Fruit fly (Drosophila melanogaster) whole organism, embryonic: ENCODE results near the gene CheB38b.
A peak's percentile ranks its signal among the peaks of the same experiment; 100 is the strongest.

Experiments
- Antp ChIP-seq: fragments of 200-800 bp; sonication (Bioruptor generic); optimal IDR thresholded peaks from 3 replicates; lab custom pipeline; 2016; ENCODE audit warnings: missing biosample characterization, missing genetic modification characterization
- Blimp-1 ChIP-seq: fragments of 200-800 bp; sonication (Bioruptor generic); optimal IDR thresholded peaks from 3 replicates; lab custom pipeline; 2018; ENCODE audit warnings: missing biosample characterization, missing genetic modification characterization, mild to moderate bottlenecking, moderate library complexity, missing genetic modification reagents
- CG10565 ChIP-seq: fragments of 200-800 bp; sonication (Bioruptor generic); optimal IDR thresholded peaks from 3 replicates; lab custom pipeline; 2016; ENCODE audit warnings: missing biosample characterization, mild to moderate bottlenecking, missing genetic modification characterization
- CG11695 ChIP-seq: fragments of 200-800 bp; sonication (Bioruptor generic); IDR thresholded peaks from 3 replicates; pipeline ENCODE4 v1.3.6; 2022; ENCODE audit warnings: missing biosample characterization, missing genetic modification characterization
- CG12219 ChIP-seq: fragments of 200-800 bp; sonication (Bioruptor generic); optimal IDR thresholded peaks from 3 replicates; lab custom pipeline; 2018; ENCODE audit warnings: missing biosample characterization, mild to moderate bottlenecking, missing genetic modification characterization
- CG13424 ChIP-seq: fragments of 200-800 bp; sonication (Bioruptor generic); optimal IDR thresholded peaks from 2 replicates; lab custom pipeline; 2019; ENCODE audit warnings: missing biosample characterization, mild to moderate bottlenecking, missing genetic modification characterization, moderate library complexity
- CG14014 ChIP-seq: fragments of 200-800 bp; sonication (Bioruptor generic); IDR thresholded peaks from 2 replicates; pipeline ENCODE4 v1.3.6; 2022; ENCODE audit warnings: missing biosample characterization, missing genetic modification characterization
- CG14860 ChIP-seq: fragments of 200-800 bp; sonication (Bioruptor generic); IDR thresholded peaks from 3 replicates; pipeline ENCODE4 v1.3.6; 2022; ENCODE audit warnings: missing biosample characterization, missing genetic modification characterization; ENCODE audit not compliant: partially characterized antibody
- CG15601 ChIP-seq: fragments of 200-800 bp; sonication (Bioruptor generic); optimal IDR thresholded peaks from 3 replicates; lab custom pipeline; 2019; ENCODE audit warnings: missing biosample characterization, mild to moderate bottlenecking, missing genetic modification characterization, moderate library complexity
- CG34376 ChIP-seq: fragments of 200-800 bp; sonication (Bioruptor generic); optimal IDR thresholded peaks from 2 replicates; lab custom pipeline; 2018; ENCODE audit warnings: missing biosample characterization, mild to moderate bottlenecking, missing genetic modification characterization
- CG6254 ChIP-seq: fragments of 200-800 bp; sonication (Bioruptor generic); optimal IDR thresholded peaks from 3 replicates; lab custom pipeline; 2017; ENCODE audit warnings: mild to moderate bottlenecking, missing biosample characterization, missing genetic modification reagents, missing genetic modification characterization
- CG9437 ChIP-seq: fragments of 200-800 bp; sonication (Bioruptor generic); optimal IDR thresholded peaks from 2 replicates; lab custom pipeline; 2018; ENCODE audit warnings: missing biosample characterization, mild to moderate bottlenecking, missing genetic modification characterization
- D19A ChIP-seq: fragments of 200-800 bp; optimal IDR thresholded peaks from 3 replicates; lab custom pipeline; 2019; ENCODE audit warnings: missing biosample characterization, mild to moderate bottlenecking, missing genetic modification characterization, moderate library complexity
- Doc3 ChIP-seq: fragments of 200-800 bp; sonication (Bioruptor generic); IDR thresholded peaks from 3 replicates; pipeline ENCODE4 v1.3.6; 2022; ENCODE audit warnings: missing biosample characterization, missing genetic modification characterization; ENCODE audit not compliant: partially characterized antibody
- Eip74EF ChIP-seq, 2 experiments: fragments of 200-800 bp in 1 of 2; fragments of >200 bp in 1 of 2; sonication (Bioruptor generic) in 1 of 2; optimal IDR thresholded peaks; 2 replicates each; lab custom pipeline; 2017 to 2019; ENCODE audit warnings: missing biosample characterization in 2 of 2, missing genetic modification characterization in 2 of 2, mild to moderate bottlenecking in 1 of 2, moderate library complexity in 1 of 2
- Elba2 ChIP-seq: fragments of 200-800 bp; sonication (Bioruptor generic); optimal IDR thresholded peaks from 3 replicates; lab custom pipeline; 2016; ENCODE audit warnings: missing biosample characterization, missing genetic modification characterization
- Ets97D ChIP-seq: fragments of 200-800 bp; sonication (Bioruptor generic); optimal IDR thresholded peaks from 3 replicates; lab custom pipeline; 2016; ENCODE audit warnings: missing biosample characterization, missing genetic modification characterization
- HLH54F ChIP-seq: fragments of 200-800 bp; sonication (Bioruptor generic); optimal IDR thresholded peaks from 3 replicates; lab custom pipeline; 2016; ENCODE audit warnings: missing biosample characterization, missing genetic modification characterization
- Kr ChIP-seq: fragments of 200-800 bp; sonication (Bioruptor generic); optimal IDR thresholded peaks from 2 replicates; lab custom pipeline; 2017; ENCODE audit warnings: missing biosample characterization, mild to moderate bottlenecking, missing genetic modification characterization
- Med ChIP-seq: fragments of 200-800 bp; sonication (Bioruptor generic); peaks from one replicate; lab custom pipeline; 2016; ENCODE audit warnings: missing biosample characterization, missing genetic modification characterization, mild to moderate bottlenecking, inconsistent platforms, moderate library complexity
- NC2β ChIP-seq: fragments of 200-800 bp; sonication (Bioruptor generic); optimal IDR thresholded peaks from 2 replicates; lab custom pipeline; 2016; ENCODE audit warnings: missing biosample characterization, missing genetic modification characterization
- Ptx1 ChIP-seq: fragments of 200-800 bp; sonication (Bioruptor generic); IDR thresholded peaks from 2 replicates; pipeline ENCODE4 v1.3.6; 2022; ENCODE audit warnings: missing biosample characterization, missing genetic modification characterization
- Ravus ChIP-seq: fragments of 200-800 bp; sonication (Bioruptor generic); IDR thresholded peaks from 2 replicates; pipeline ENCODE4 v1.3.6; 2022; ENCODE audit warnings: missing biosample characterization, missing genetic modification characterization
- Rfx ChIP-seq: fragments of 200-800 bp; sonication (Bioruptor generic); IDR thresholded peaks from 2 replicates; pipeline ENCODE4 v1.3.6; 2022; ENCODE audit warnings: missing biosample characterization, missing genetic modification characterization
- YL-1 ChIP-seq: fragments of 200-800 bp; sonication (Bioruptor generic); optimal IDR thresholded peaks from 3 replicates; lab custom pipeline; 2017; ENCODE audit warnings: missing biosample characterization, mild to moderate bottlenecking, missing genetic modification characterization
- aop ChIP-seq: fragments of 200-800 bp; sonication (Bioruptor generic); IDR thresholded peaks from 2 replicates; pipeline ENCODE4 v1.3.6; 2022; ENCODE audit warnings: missing biosample characterization, missing genetic modification characterization
- ato ChIP-seq: fragments of 200-800 bp; sonication (Bioruptor generic); IDR thresholded peaks from 2 replicates; pipeline ENCODE4 v1.3.6; 2022; ENCODE audit warnings: missing biosample characterization, missing genetic modification characterization; ENCODE audit not compliant: partially characterized antibody
- az2 ChIP-seq: fragments of 200-800 bp; sonication (Bioruptor generic); optimal IDR thresholded peaks from 3 replicates; lab custom pipeline; 2016; ENCODE audit warnings: missing biosample characterization, missing genetic modification characterization
- cato ChIP-seq: fragments of 200-800 bp; sonication (Bioruptor generic); optimal IDR thresholded peaks from 2 replicates; lab custom pipeline; 2016; ENCODE audit warnings: missing biosample characterization, missing genetic modification characterization, borderline replicate concordance
- caup ChIP-seq: fragments of 200-800 bp; sonication (Bioruptor generic); optimal IDR thresholded peaks from 3 replicates; lab custom pipeline; 2017; ENCODE audit warnings: missing biosample characterization, mild to moderate bottlenecking, missing genetic modification characterization, moderate library complexity; ENCODE audit not compliant: severe bottlenecking
- cwo ChIP-seq: fragments of 200-800 bp; sonication (Bioruptor generic); optimal IDR thresholded peaks from 3 replicates; lab custom pipeline; 2017; ENCODE audit warnings: missing biosample characterization, missing genetic modification characterization, mild to moderate bottlenecking, moderate library complexity, missing genetic modification reagents
- dmrt99B ChIP-seq: fragments of 200-800 bp; sonication (Bioruptor generic); optimal IDR thresholded peaks from 2 replicates; lab custom pipeline; 2018; ENCODE audit warnings: missing biosample characterization, mild to moderate bottlenecking, missing genetic modification characterization, moderate library complexity
- ems ChIP-seq: fragments of 200-800 bp; sonication (Bioruptor generic); optimal IDR thresholded peaks from 3 replicates; lab custom pipeline; 2016; ENCODE audit warnings: missing biosample characterization, missing genetic modification characterization
- eyg ChIP-seq: fragments of 200-800 bp; sonication (Bioruptor generic); optimal IDR thresholded peaks from 3 replicates; lab custom pipeline; 2016; ENCODE audit warnings: missing biosample characterization, missing genetic modification characterization
- fru ChIP-seq: fragments of >200 bp; optimal IDR thresholded peaks from 2 replicates; lab custom pipeline; 2017
- ftz-f1 ChIP-seq: fragments of 200-800 bp; sonication (Bioruptor generic); optimal IDR thresholded peaks from 2 replicates; lab custom pipeline; 2016; ENCODE audit warnings: missing biosample characterization, missing genetic modification characterization
- gfzf ChIP-seq: fragments of 200-800 bp; sonication (Bioruptor generic); optimal IDR thresholded peaks from 2 replicates; lab custom pipeline; 2016; ENCODE audit warnings: missing biosample characterization, mild to moderate bottlenecking, missing genetic modification characterization, moderate library complexity
- grn ChIP-seq: fragments of 200-800 bp; sonication (Bioruptor generic); optimal IDR thresholded peaks from 3 replicates; lab custom pipeline; 2017; ENCODE audit warnings: missing biosample characterization, missing genetic modification characterization
- oc ChIP-seq: fragments of 200-800 bp; sonication (Bioruptor generic); optimal IDR thresholded peaks from 2 replicates; lab custom pipeline; 2018; ENCODE audit warnings: missing biosample characterization, mild to moderate bottlenecking, missing genetic modification characterization, moderate library complexity
- p53 ChIP-seq: fragments of 200-800 bp; sonication (Bioruptor generic); optimal IDR thresholded peaks from 2 replicates; lab custom pipeline; 2016; ENCODE audit warnings: missing biosample characterization, missing genetic modification characterization
- phol ChIP-seq: fragments of 200-800 bp; sonication (Bioruptor generic); optimal IDR thresholded peaks from 3 replicates; lab custom pipeline; 2018; ENCODE audit warnings: missing biosample characterization, mild to moderate bottlenecking, missing genetic modification characterization, moderate library complexity
- pita ChIP-seq: fragments of 200-800 bp; sonication (Bioruptor generic); optimal IDR thresholded peaks from 2 replicates; lab custom pipeline; 2017; ENCODE audit warnings: missing biosample characterization, mild to moderate bottlenecking, missing genetic modification characterization
- sens ChIP-seq: fragments of 200-800 bp; sonication (Bioruptor generic); peaks from one replicate; lab custom pipeline; 2016; ENCODE audit warnings: missing biosample characterization, missing genetic modification characterization
- stwl ChIP-seq: fragments of 200-800 bp; sonication (Bioruptor generic); optimal IDR thresholded peaks from 3 replicates; lab custom pipeline; 2018; ENCODE audit warnings: missing biosample characterization, mild to moderate bottlenecking, missing genetic modification characterization, moderate library complexity
- sug ChIP-seq: fragments of 200-800 bp; optimal IDR thresholded peaks from 2 replicates; lab custom pipeline; 2019; ENCODE audit warnings: missing biosample characterization, mild to moderate bottlenecking, missing genetic modification characterization, moderate library complexity
- tap ChIP-seq: fragments of 200-800 bp; optimal IDR thresholded peaks from 3 replicates; lab custom pipeline; 2019; ENCODE audit warnings: missing biosample characterization, mild to moderate bottlenecking, missing genetic modification characterization, moderate library complexity
- vvl ChIP-seq: fragments of 200-800 bp; sonication (Bioruptor generic); IDR thresholded peaks from 2 replicates; pipeline ENCODE4 v1.3.6; 2022; ENCODE audit warnings: missing biosample characterization, missing genetic modification characterization
- zfh2 ChIP-seq: fragments of 200-800 bp; sonication (Bioruptor generic); optimal IDR thresholded peaks from 2 replicates; lab custom pipeline; 2016; ENCODE audit warnings: missing biosample characterization, missing genetic modification characterization

The CheB38b gene

dm6 chr2L:20840006-20840405 lies 22.9 kb upstream of the CheB38b start:
- no peak for TF ChIP-seq fru (lab: Kevin White, UChicago)
- TF ChIP-seq Blimp-1 (GFP tag; lab: Kevin White, UChicago) = peak; percentile 26
- TF ChIP-seq CG12219 (GFP tag; lab: Kevin White, UChicago) = no peak
- peak; percentile 35 for TF ChIP-seq dmrt99B (tag; lab: Kevin White, UChicago)
- TF ChIP-seq CG6254 (GFP tag; lab: Kevin White, UChicago) = peak; percentile 6
- TF ChIP-seq sens (GFP tag; lab: Kevin White, UChicago) = peak; percentile 16

- TF ChIP-seq HLH54F (no peak), CG9437 (GFP tag; lab: Kevin White, UChicago) (no peak), aop (no peak), Ravus (GFP tag; lab: Robert Waterston, UW) (no peak), CG14014 (GFP tag; lab: Robert Waterston, UW) (no peak), cato (GFP tag; lab: Kevin White, UChicago) (no peak), D19A (tag; lab: Kevin White, UChicago) (no peak), CG34376 (GFP tag; lab: Kevin White, UChicago) (no peak), az2 (GFP tag; lab: Kevin White, UChicago) (no peak), YL-1 (GFP tag; lab: Kevin White, UChicago) (no peak)
Measured at dm6 chr2L:20837885-20838284, 20.8 kb upstream of the CheB38b start, which contains the start of gene Spn38F. Gene Spn38F (minus strand): TSS chr2L:20837985.

dm6 chr2L:20835501-20835900 lies 18.4 kb upstream of the CheB38b start, which contains the start of gene Oseg5:
Gene Oseg5 (minus strand): TSS chr2L:20835840.
- TF ChIP-seq CG13424 (tag; lab: Kevin White, UChicago) (no peak), CG11695 (GFP tag; lab: Robert Waterston, UW) (no peak), grn (no peak), vvl (GFP tag; lab: Robert Waterston, UW) (0 out of 2 replicates have a peak, but pooled peaks have one; percentile 20), ato (GFP tag; lab: Robert Waterston, UW) (no peak), stwl (peak; percentile 1), Eip74EF (GFP tag; optimal IDR thresholded peaks at IDR 0.05; lab: Kevin White, UChicago) (no peak), Doc3 (GFP tag; lab: Robert Waterston, UW) (no peak), caup (GFP tag; lab: Kevin White, UChicago) (no peak), CG14860 (no peak), CG15601 (tag; lab: Kevin White, UChicago) (peak; percentile 67), Antp (GFP tag; lab: Kevin White, UChicago) (no peak), gfzf (GFP tag; lab: Kevin White, UChicago) (peak; percentile 47), Kr (GFP tag; lab: Kevin White, UChicago) (no peak), tap (tag; lab: Kevin White, UChicago) (no peak), Ptx1 (GFP tag; lab: Robert Waterston, UW) (no peak), Elba2 (GFP tag; lab: Kevin White, UChicago) (no peak), oc (tag; lab: Kevin White, UChicago) (no peak), cwo (no peak), CG10565 (no peak), eyg (no peak), ems (GFP tag; lab: Kevin White, UChicago) (no peak), Rfx (peak; percentile 96), Ets97D (GFP tag; lab: Kevin White, UChicago) (peak; percentile 30), Med (GFP tag; lab: Kevin White, UChicago) (peak; percentile 18), sug (tag; lab: Kevin White, UChicago) (peak; percentile 15), ftz-f1 (GFP tag; lab: Kevin White, UChicago) (no peak), pita (peak; percentile 54), NC2β (no peak), zfh2 (GFP tag; lab: Kevin White, UChicago) (no peak), p53 (no peak), phol (tag; lab: Kevin White, UChicago) (peak; percentile 67)
